Worm (Caenorhabditis elegans) whole organism, mixed stage, embryonic: ENCODE results near the gene exc-12.
A peak's percentile ranks its signal among the peaks of the same experiment; 100 is the strongest.

Source experiments
- M03D4.4 ChIP-seq: sonication (generic microtip); optimal IDR thresholded peaks from 2 replicates; lab custom pipeline; 2017; ENCODE audit warnings: mild to moderate bottlenecking, missing genetic modification characterization, missing compliant biosample characterization
- bed-3 ChIP-seq: fragments of 200-800 bp; sonication (Bioruptor generic); optimal IDR thresholded peaks from 3 replicates; lab custom pipeline; 2018; ENCODE audit warnings: mild to moderate bottlenecking, missing genetic modification characterization, moderate library complexity, missing compliant biosample characterization
- blmp-1 ChIP-seq: fragments of 150-350 bp; optimal IDR thresholded peaks from 2 replicates; lab custom pipeline; 2014; ENCODE audit warnings: missing biosample characterization, missing genetic modification characterization
- ceh-39 ChIP-seq: fragments of 150-350 bp; optimal IDR thresholded peaks from 2 replicates; lab custom pipeline; 2014; ENCODE audit warnings: missing biosample characterization, missing genetic modification characterization
- ceh-43 ChIP-seq: fragments of 200-800 bp; sonication (Bioruptor generic); optimal IDR thresholded peaks from 2 replicates; lab custom pipeline; 2018; ENCODE audit warnings: mild to moderate bottlenecking, missing genetic modification characterization, moderate library complexity, missing compliant biosample characterization
- ceh-83 ChIP-seq: fragments of 200-800 bp; sonication (Bioruptor generic); optimal IDR thresholded peaks from 2 replicates; lab custom pipeline; 2018; ENCODE audit warnings: mild to moderate bottlenecking, missing genetic modification characterization, missing compliant biosample characterization
- ces-1 ChIP-seq: fragments of 150-350 bp; optimal IDR thresholded peaks from 2 replicates; lab custom pipeline; 2014; ENCODE audit warnings: missing biosample characterization, missing genetic modification reagents, missing genetic modification characterization
- cnd-1 ChIP-seq: fragments of 200-800 bp; sonication (Bioruptor generic); optimal IDR thresholded peaks from 2 replicates; lab custom pipeline; 2018; ENCODE audit warnings: mild to moderate bottlenecking, missing genetic modification characterization, missing compliant biosample characterization
- drap-1 ChIP-seq: fragments of 200-800 bp; sonication (Bioruptor generic); optimal IDR thresholded peaks from 3 replicates; lab custom pipeline; 2018; ENCODE audit warnings: mild to moderate bottlenecking, missing genetic modification characterization, missing compliant biosample characterization
- elt-3 ChIP-seq: fragments of 150-350 bp; optimal IDR thresholded peaks from 2 replicates; lab custom pipeline; 2014; ENCODE audit warnings: missing biosample characterization, missing genetic modification characterization
- flh-1 ChIP-seq: fragments of 200-800 bp; sonication (Bioruptor generic); optimal IDR thresholded peaks from 2 replicates; lab custom pipeline; 2018; ENCODE audit warnings: mild to moderate bottlenecking, missing genetic modification characterization, moderate library complexity, missing compliant biosample characterization
- ham-2 ChIP-seq: fragments of 200-800 bp; sonication (Bioruptor generic); optimal IDR thresholded peaks from 2 replicates; lab custom pipeline; 2018; ENCODE audit warnings: mild to moderate bottlenecking, missing genetic modification characterization, missing compliant biosample characterization
- hlh-1 ChIP-seq: fragments of 150-350 bp; optimal IDR thresholded peaks from 2 replicates; lab custom pipeline; 2014; ENCODE audit warnings: missing biosample characterization, missing genetic modification reagents, missing genetic modification characterization
- lin-13 ChIP-seq: fragments of 150-350 bp; optimal IDR thresholded peaks from 2 replicates; lab custom pipeline; 2014; ENCODE audit warnings: missing biosample characterization, missing genetic modification characterization
- lin-32 ChIP-seq: fragments of 200-800 bp; sonication (Bioruptor generic); optimal IDR thresholded peaks from 2 replicates; lab custom pipeline; 2018; ENCODE audit warnings: mild to moderate bottlenecking, missing genetic modification characterization, missing compliant biosample characterization
- lsy-2 ChIP-seq: fragments of 150-350 bp; optimal IDR thresholded peaks from 2 replicates; lab custom pipeline; 2014; ENCODE audit warnings: missing biosample characterization, missing genetic modification characterization
- mab-5 ChIP-seq: fragments of 150-350 bp; optimal IDR thresholded peaks from 2 replicates; lab custom pipeline; 2014; ENCODE audit warnings: missing biosample characterization, missing genetic modification characterization
- mep-1 ChIP-seq: fragments of 150-350 bp; optimal IDR thresholded peaks from 2 replicates; lab custom pipeline; 2017; ENCODE audit warnings: missing biosample characterization, missing genetic modification reagents, missing genetic modification characterization, inconsistent platforms
- mls-2 ChIP-seq: sonication (generic microtip); optimal IDR thresholded peaks from 2 replicates; lab custom pipeline; 2016; ENCODE audit warnings: mild to moderate bottlenecking, missing genetic modification characterization, moderate library complexity, missing compliant biosample characterization
- nhr-12 ChIP-seq: fragments of 150-350 bp; optimal IDR thresholded peaks from 2 replicates; lab custom pipeline; 2014; ENCODE audit warnings: missing biosample characterization, missing genetic modification characterization
- nhr-2 ChIP-seq: fragments of 150-350 bp; optimal IDR thresholded peaks from 2 replicates; lab custom pipeline; 2014; ENCODE audit warnings: missing biosample characterization, missing genetic modification characterization
- nhr-28 ChIP-seq: fragments of 150-350 bp; optimal IDR thresholded peaks from 2 replicates; lab custom pipeline; 2014; ENCODE audit warnings: missing biosample characterization, missing genetic modification characterization
- nhr-76 ChIP-seq: sonication (generic microtip); optimal IDR thresholded peaks from 2 replicates; lab custom pipeline; 2017; ENCODE audit warnings: missing biosample characterization, missing genetic modification characterization
- pha-4 ChIP-seq: fragments of 150-350 bp; optimal IDR thresholded peaks from 2 replicates; lab custom pipeline; 2018; ENCODE audit warnings: missing biosample characterization, missing genetic modification reagents, missing genetic modification characterization
- sem-2 ChIP-seq: fragments of 200-800 bp; sonication (Bioruptor generic); optimal IDR thresholded peaks from 2 replicates; lab custom pipeline; 2018; ENCODE audit warnings: mild to moderate bottlenecking, missing genetic modification characterization, missing compliant biosample characterization
- snpc-4 ChIP-seq: fragments of 150-350 bp; optimal IDR thresholded peaks from 2 replicates; lab custom pipeline; 2014; ENCODE audit warnings: missing biosample characterization, missing genetic modification characterization
- unc-120 ChIP-seq: sonication (generic microtip); optimal IDR thresholded peaks from 2 replicates; lab custom pipeline; 2017; ENCODE audit warnings: missing genetic modification characterization, missing compliant biosample characterization; ENCODE audit not compliant: poor library complexity, severe bottlenecking
- unc-39 ChIP-seq: fragments of 150-350 bp; optimal IDR thresholded peaks from 2 replicates; lab custom pipeline; 2014; ENCODE audit warnings: missing biosample characterization, missing genetic modification characterization
- unc-62 ChIP-seq: fragments of 150-350 bp; optimal IDR thresholded peaks from 2 replicates; lab custom pipeline; 2014; ENCODE audit warnings: missing biosample characterization, missing genetic modification reagents, missing genetic modification characterization
- zip-8 ChIP-seq: fragments of 150-350 bp; optimal IDR thresholded peaks from 2 replicates; lab custom pipeline; 2014; ENCODE audit warnings: missing biosample characterization, missing genetic modification characterization
- ztf-11 ChIP-seq: fragments of 150-350 bp; optimal IDR thresholded peaks from 2 replicates; lab custom pipeline; 2014; ENCODE audit warnings: missing biosample characterization, missing genetic modification characterization

exc-12 gene

ce11 chrIII:13570347-13570746, at the start of gene exc-12:
TSS of gene exc-12 (minus strand) at chrIII:13570447.
- TF ChIP-seq zip-8 (no peak), ztf-11 (tag; lab: Kevin White, UChicago) (no peak)

ce11 chrIII:13616793-13617192, 46.5 kb upstream of the exc-12 start, which contains the start of gene T12D8.9:
TSS of gene T12D8.9 (plus strand) at chrIII:13617104.
- TF ChIP-seq snpc-4 (tag; lab: Kevin White, UChicago) = no peak
- TF ChIP-seq mep-1 (tag; lab: Kevin White, UChicago) = peak; percentile 24
- TF ChIP-seq mls-2 (tag; lab: Kevin White, UChicago) = no peak
- no peak for TF ChIP-seq mab-5 (tag; lab: Kevin White, UChicago)
- peak; percentile 35 for TF ChIP-seq unc-62
- no peak for TF ChIP-seq nhr-2
- TF ChIP-seq ceh-39 (tag; lab: Kevin White, UChicago) = no peak
- TF ChIP-seq ceh-43 (GFP tag; lab: Kevin White, UChicago) = no peak
- TF ChIP-seq nhr-12 (tag; lab: Kevin White, UChicago) = no peak
- TF ChIP-seq unc-120 (tag; lab: Kevin White, UChicago) = peak; percentile 91
- no peak for TF ChIP-seq blmp-1 (tag; lab: Kevin White, UChicago)
- TF ChIP-seq lin-32 = no peak
- no peak for TF ChIP-seq pha-4 (tag; lab: Kevin White, UChicago)
- peak; percentile 100 for TF ChIP-seq hlh-1
- no peak for TF ChIP-seq zip-8
- TF ChIP-seq, all 35 proteins: peak for 4

- no peak for TF ChIP-seq mls-2 (tag; lab: Kevin White, UChicago)
- TF ChIP-seq ceh-43 (GFP tag; lab: Kevin White, UChicago) = no peak
- no peak for TF ChIP-seq nhr-2
- no peak for TF ChIP-seq nhr-12 (tag; lab: Kevin White, UChicago)
- TF ChIP-seq ces-1 (GFP tag; lab: Kevin White, UChicago) = no peak
- no peak for TF ChIP-seq lsy-2 (tag; lab: Kevin White, UChicago)
- no peak for TF ChIP-seq sem-2 (GFP tag; lab: Kevin White, UChicago)
These were observed 45.3 kb upstream of the exc-12 start for ce11 chrIII:13615530-13615929.

- TF ChIP-seq snpc-4 (tag; lab: Kevin White, UChicago) (no peak), unc-39 (tag; lab: Kevin White, UChicago) (no peak), cnd-1 (tag; lab: Kevin White, UChicago) (no peak), elt-3 (no peak), nhr-28 (no peak), nhr-76 (tag; lab: Kevin White, UChicago) (no peak), lin-13 (no peak), drap-1 (GFP tag; lab: Kevin White, UChicago) (no peak), hlh-1 (no peak), mls-2 (tag; lab: Kevin White, UChicago) (no peak), bed-3 (GFP tag; lab: Kevin White, UChicago) (no peak), lin-32 (no peak), ham-2 (GFP tag; lab: Kevin White, UChicago) (no peak), unc-120 (tag; lab: Kevin White, UChicago) (no peak), flh-1 (GFP tag; lab: Kevin White, UChicago) (no peak), mab-5 (tag; lab: Kevin White, UChicago) (no peak)
These were observed 44.5 kb upstream of the exc-12 start for ce11 chrIII:13614751-13615150.

- TF ChIP-seq nhr-12 (tag; lab: Kevin White, UChicago) = no peak
These were observed 44.0 kb upstream of the exc-12 start for ce11 chrIII:13614206-13614605.

- no peak for TF ChIP-seq hlh-1
- no peak for TF ChIP-seq nhr-28
- TF ChIP-seq nhr-12 (tag; lab: Kevin White, UChicago) = no peak
- TF ChIP-seq ceh-83 = no peak
- no peak for TF ChIP-seq cnd-1 (tag; lab: Kevin White, UChicago)
- TF ChIP-seq sem-2 (GFP tag; lab: Kevin White, UChicago) = no peak
- no peak for TF ChIP-seq ztf-11 (tag; lab: Kevin White, UChicago)
- TF ChIP-seq ceh-43 (GFP tag; lab: Kevin White, UChicago) = no peak
- TF ChIP-seq M03D4.4 (tag; lab: Kevin White, UChicago) = no peak
- no peak for TF ChIP-seq unc-62
These were observed 37.6 kb upstream of the exc-12 start, which contains the start of gene shpk-1 for ce11 chrIII:13607833-13608232. TSS of gene shpk-1 (plus strand) at chrIII:13608020.
